Fruit fly (Drosophila melanogaster) whole organism, wandering third instar larva: ENCODE measurements around the gene Cox11.

Experiments used
- Abd-B ChIP-seq: fragments of >200 bp; optimal IDR thresholded peaks from 2 replicates; lab custom pipeline; 2017; ENCODE audit warnings: missing biosample characterization, missing genetic modification characterization
- CG32264 ChIP-seq: fragments of 200-800 bp; sonication (Bioruptor generic); optimal IDR thresholded peaks from 2 replicates; lab custom pipeline; 2016; ENCODE audit warnings: missing biosample characterization, missing genetic modification characterization
- CG9705 ChIP-seq: fragments of 200-800 bp; sonication (Bioruptor generic); optimal IDR thresholded peaks from 2 replicates; lab custom pipeline; 2018; ENCODE audit warnings: missing biosample characterization, mild to moderate bottlenecking, missing genetic modification characterization
- CrebA ChIP-seq: fragments of 200-800 bp; sonication (Bioruptor generic); optimal IDR thresholded peaks from 2 replicates; lab custom pipeline; 2016; ENCODE audit warnings: missing biosample characterization, mild to moderate bottlenecking, missing genetic modification characterization, borderline replicate concordance
- Dfd ChIP-seq: fragments of >200 bp; optimal IDR thresholded peaks from 2 replicates; lab custom pipeline; 2017; ENCODE audit warnings: missing biosample characterization, missing genetic modification characterization
- Dif ChIP-seq: fragments of 200-275, 200-300 bp; sonication (Bioruptor generic); optimal IDR thresholded peaks from 2 replicates; lab custom pipeline; 2018; ENCODE audit warnings: missing biosample characterization, missing genetic modification characterization; ENCODE audit not compliant: partially characterized antibody
- HLH106 ChIP-seq: fragments of 200-800 bp; optimal IDR thresholded peaks from 3 replicates; lab custom pipeline; 2019; ENCODE audit warnings: missing biosample characterization, mild to moderate bottlenecking, missing genetic modification characterization, moderate library complexity
- Hnf4 ChIP-seq: fragments of 200-800 bp; sonication (Bioruptor generic); optimal IDR thresholded peaks from 2 replicates; lab custom pipeline; 2016; ENCODE audit warnings: missing biosample characterization, mild to moderate bottlenecking, missing genetic modification characterization
- Hr78 ChIP-seq: fragments of >200 bp; optimal IDR thresholded peaks from 2 replicates; lab custom pipeline; 2017; ENCODE audit warnings: missing biosample characterization, missing genetic modification characterization
- Hr83 ChIP-seq: fragments of 200-300 bp; sonication (Bioruptor generic); optimal IDR thresholded peaks from 2 replicates; lab custom pipeline; 2016; ENCODE audit warnings: missing biosample characterization, mild to moderate bottlenecking, missing genetic modification characterization, moderate library complexity; ENCODE audit not compliant: poor library complexity, severe bottlenecking
- Jra ChIP-seq: sonication (Bioruptor generic); optimal IDR thresholded peaks from 2 replicates; lab custom pipeline; 2016; ENCODE audit warnings: missing biosample characterization, missing genetic modification characterization
- Mio ChIP-seq: sonication (Bioruptor generic); optimal IDR thresholded peaks from 2 replicates; lab custom pipeline; 2016; ENCODE audit warnings: missing biosample characterization, missing genetic modification characterization
- Myc ChIP-seq: fragments of >200 bp; optimal IDR thresholded peaks from 2 replicates; lab custom pipeline; 2017
- N ChIP-seq: fragments of >200 bp; optimal IDR thresholded peaks from 2 replicates; lab custom pipeline; 2018; ENCODE audit warnings: missing biosample characterization, missing external identifiers, missing genetic modification characterization
- OdsH ChIP-seq: fragments of 200-800 bp; sonication (Bioruptor generic); optimal IDR thresholded peaks from 2 replicates; lab custom pipeline; 2016; ENCODE audit warnings: missing biosample characterization, mild to moderate bottlenecking, missing genetic modification characterization
- Rel ChIP-seq, 2 experiments: fragments of 200-800 bp; sonication (Bioruptor generic) in 1 of 2; optimal IDR thresholded peaks; 2 replicates in 1 of 2; 3 replicates in 1 of 2; lab custom pipeline; 2016 to 2019; ENCODE audit warnings: mild to moderate bottlenecking in 2 of 2, missing biosample characterization in 2 of 2, missing genetic modification characterization in 2 of 2, moderate library complexity in 1 of 2
- Sp1 ChIP-seq: fragments of 200-800 bp; sonication (Bioruptor generic); optimal IDR thresholded peaks from 3 replicates; lab custom pipeline; 2019; ENCODE audit warnings: missing biosample characterization, mild to moderate bottlenecking, missing genetic modification characterization, moderate library complexity
- Vsx2 ChIP-seq: fragments of 200-300, 225-300 bp; sonication (Bioruptor generic); optimal IDR thresholded peaks from 2 replicates; lab custom pipeline; 2018; ENCODE audit warnings: missing biosample characterization, missing genetic modification characterization; ENCODE audit not compliant: partially characterized antibody
- br ChIP-seq: fragments of 200-800 bp; sonication (Bioruptor generic); optimal IDR thresholded peaks from 2 replicates; lab custom pipeline; 2016; ENCODE audit warnings: missing biosample characterization, missing genetic modification characterization
- brk ChIP-seq: fragments of 200-800 bp; sonication (Bioruptor generic); optimal IDR thresholded peaks from 2 replicates; lab custom pipeline; 2016; ENCODE audit warnings: missing biosample characterization, mild to moderate bottlenecking, missing genetic modification characterization
- dl ChIP-seq, 2 experiments: fragments of 175-275, 200-275 bp in 1 of 2; fragments of 200-275 bp in 1 of 2; sonication (Bioruptor generic); optimal IDR thresholded peaks; lab custom pipeline; 2018; ENCODE audit warnings: mild to moderate bottlenecking in 2 of 2, missing biosample characterization in 2 of 2, missing genetic modification characterization in 2 of 2, moderate library complexity in 2 of 2; ENCODE audit not compliant: partially characterized antibody in 2 of 2, insufficient read depth in 1 of 2
- dmrt93B ChIP-seq: fragments of 200-800 bp; sonication (Bioruptor generic); optimal IDR thresholded peaks from 2 replicates; lab custom pipeline; 2018; ENCODE audit warnings: missing biosample characterization, mild to moderate bottlenecking, missing genetic modification characterization
- dsf ChIP-seq: sonication (Bioruptor generic); optimal IDR thresholded peaks from 2 replicates; lab custom pipeline; 2016; ENCODE audit warnings: missing biosample characterization, missing genetic modification characterization, borderline replicate concordance
- ey ChIP-seq: fragments of 200-800 bp; sonication (Bioruptor generic); optimal IDR thresholded peaks from 2 replicates; lab custom pipeline; 2016; ENCODE audit warnings: missing biosample characterization, missing genetic modification characterization
- foxo ChIP-seq, 2 experiments: fragments of 200-800 bp; sonication (Bioruptor generic); optimal IDR thresholded peaks; 2 replicates in 1 of 2; 3 replicates in 1 of 2; lab custom pipeline; 2016 to 2017; ENCODE audit warnings: missing biosample characterization in 2 of 2, missing genetic modification characterization in 2 of 2
- fru ChIP-seq: fragments of 200-800 bp; sonication (Bioruptor generic); optimal IDR thresholded peaks from 3 replicates; lab custom pipeline; 2016; ENCODE audit warnings: missing biosample characterization, mild to moderate bottlenecking, missing genetic modification characterization
- h ChIP-seq: fragments of 200-800 bp; sonication (Bioruptor generic); optimal IDR thresholded peaks from 3 replicates; lab custom pipeline; 2016; ENCODE audit warnings: missing biosample characterization, mild to moderate bottlenecking, missing genetic modification characterization
- jim ChIP-seq: fragments of 175-275, 200-325 bp; sonication (Bioruptor generic); optimal IDR thresholded peaks from 2 replicates; lab custom pipeline; 2016; ENCODE audit warnings: missing biosample characterization, mild to moderate bottlenecking, missing genetic modification characterization
- lola ChIP-seq: fragments of >200 bp; optimal IDR thresholded peaks from 2 replicates; lab custom pipeline; 2017; ENCODE audit warnings: missing biosample characterization, missing genetic modification characterization
- pan ChIP-seq: fragments of >200 bp; optimal IDR thresholded peaks from 2 replicates; lab custom pipeline; 2017
- psq ChIP-seq: fragments of 200-800 bp; sonication (Bioruptor generic); optimal IDR thresholded peaks from 3 replicates; lab custom pipeline; 2017; ENCODE audit warnings: missing biosample characterization, mild to moderate bottlenecking, missing genetic modification characterization, moderate library complexity
- rgr ChIP-seq: fragments of 200-800 bp; sonication (Bioruptor generic); optimal IDR thresholded peaks from 3 replicates; lab custom pipeline; 2016; ENCODE audit warnings: missing biosample characterization, mild to moderate bottlenecking, missing genetic modification characterization
- sage ChIP-seq: fragments of 200-800 bp; sonication (Bioruptor generic); optimal IDR thresholded peaks from 2 replicates; lab custom pipeline; 2016; ENCODE audit warnings: missing biosample characterization, mild to moderate bottlenecking, missing genetic modification characterization
- sv ChIP-seq: fragments of 200-800 bp; sonication (Bioruptor generic); optimal IDR thresholded peaks from 3 replicates; lab custom pipeline; 2016; ENCODE audit warnings: missing biosample characterization, missing genetic modification characterization
- tai ChIP-seq: sonication (Bioruptor generic); optimal IDR thresholded peaks from 2 replicates; lab custom pipeline; 2016; ENCODE audit warnings: missing biosample characterization, missing genetic modification characterization
- usp ChIP-seq: fragments of >200 bp; optimal IDR thresholded peaks from 2 replicates; lab custom pipeline; 2017; ENCODE audit warnings: missing biosample characterization, missing genetic modification characterization
- woc ChIP-seq: sonication (Bioruptor generic); optimal IDR thresholded peaks from 2 replicates; lab custom pipeline; 2016; ENCODE audit warnings: missing biosample characterization, mild to moderate bottlenecking, missing genetic modification characterization

Gene Cox11

DNA sequence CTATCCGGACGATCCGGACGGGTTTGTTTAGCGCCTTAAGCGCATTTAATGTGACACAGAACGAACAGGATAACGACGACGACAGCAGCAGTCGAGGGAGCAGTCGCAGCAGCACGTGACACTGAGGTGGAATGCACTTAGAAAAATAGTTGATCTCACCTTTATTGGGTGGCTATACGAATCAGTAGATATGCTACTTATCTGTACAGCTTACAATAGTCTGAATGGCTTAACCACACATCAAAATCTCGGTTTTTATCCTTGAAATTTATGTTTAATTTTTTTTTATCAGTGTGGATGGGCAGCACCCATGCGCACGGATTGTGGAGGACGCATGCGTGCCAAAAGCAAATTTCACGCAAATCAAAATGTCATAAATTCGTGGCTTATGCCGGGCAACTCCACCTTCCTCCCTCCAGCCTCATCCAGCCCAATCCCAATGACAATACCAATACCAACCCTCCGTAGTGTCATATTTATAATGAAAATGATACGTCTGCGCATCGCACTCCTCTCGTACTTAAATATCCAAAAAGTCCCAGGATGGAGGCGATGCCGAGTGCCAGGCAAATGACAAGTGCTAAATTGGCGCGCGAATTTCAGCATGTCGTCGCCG, 18.8 kb upstream of the Cox11 start:
- TF ChIP-seq HLH106 (tag; lab: Kevin White, UChicago), result peak; percentile 16
- TF ChIP-seq foxo (GFP tag; optimal IDR thresholded peaks at IDR 0.05; lab: Kevin White, UChicago), result peak in 1 of 2 experiments; percentile 64
- TF ChIP-seq Abd-B (GFP tag; lab: Kevin White, UChicago), result no peak
- TF ChIP-seq usp (GFP tag; lab: Kevin White, UChicago), result no peak
- TF ChIP-seq Hr83 (GFP tag; lab: Kevin White, UChicago), result no peak
- no peak for TF ChIP-seq Vsx2 (GFP tag; lab: Kevin White, UChicago)
- TF ChIP-seq Rel (GFP tag; optimal IDR thresholded peaks at IDR 0.05; lab: Kevin White, UChicago), result no peak
- no peak for TF ChIP-seq Rel (tag; optimal IDR thresholded peaks at IDR 0.05; lab: Kevin White, UChicago)
- no peak for TF ChIP-seq fru (GFP tag; lab: Kevin White, UChicago)
- TF ChIP-seq br (GFP tag; lab: Kevin White, UChicago), result no peak

DNA sequence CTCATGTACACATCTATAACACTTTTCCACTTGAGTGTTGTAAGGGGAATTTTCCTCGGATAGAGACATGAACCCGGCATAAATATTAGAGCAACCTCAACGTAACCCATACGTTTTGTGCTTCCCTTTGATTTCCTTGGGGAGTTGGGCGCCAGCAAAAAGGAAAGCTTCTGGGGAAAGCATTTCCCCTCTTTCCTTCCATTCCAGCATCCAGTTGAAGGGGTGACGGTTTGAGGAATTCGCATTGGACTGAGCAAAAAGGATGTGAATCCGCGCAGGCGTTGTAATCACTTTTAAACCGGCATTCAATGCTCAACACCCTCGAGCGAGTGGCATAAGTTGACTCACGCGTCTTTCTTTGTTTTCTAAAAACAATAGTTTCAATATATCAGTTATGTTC, 11.8 kb upstream of the Cox11 start:
- TF ChIP-seq tai (GFP tag; lab: Kevin White, UChicago) (no peak), Myc (lab: Kevin White, UChicago) (no peak), HLH106 (tag; lab: Kevin White, UChicago) (no peak), CG32264 (no peak), sv (GFP tag; lab: Kevin White, UChicago) (no peak), brk (GFP tag; lab: Kevin White, UChicago) (no peak), woc (no peak), Sp1 (GFP tag; lab: Kevin White, UChicago) (no peak), sage (GFP tag; lab: Kevin White, UChicago) (no peak)

DNA sequence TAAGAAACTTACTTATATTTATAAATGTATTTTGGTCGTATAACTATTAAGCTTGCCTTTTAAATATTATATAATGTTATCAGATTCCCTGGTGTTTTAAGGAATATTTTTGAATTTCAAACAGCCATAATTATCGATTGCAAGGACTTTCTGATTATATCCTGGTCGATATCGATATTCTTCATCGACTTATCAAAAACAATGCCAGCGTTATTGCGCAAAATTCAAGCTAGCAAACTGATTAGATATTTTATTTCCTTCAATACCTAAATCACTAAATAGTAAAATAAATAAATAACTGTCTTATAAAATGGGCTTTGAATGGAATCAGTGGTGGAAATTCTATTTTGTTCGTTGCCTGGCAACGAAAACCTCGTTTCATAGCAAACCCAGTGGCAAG, 9.4 kb upstream of the Cox11 start, which contains the start of gene CG14020:
Gene CG14020 (plus strand): TSS at position 345 of the 400 bp plus-strand sequence.
- TF ChIP-seq rgr, result no peak
- TF ChIP-seq jim (GFP tag; lab: Kevin White, UChicago), result no peak
- TF ChIP-seq sage (GFP tag; lab: Kevin White, UChicago), result no peak
- TF ChIP-seq Sp1 (GFP tag; lab: Kevin White, UChicago), result no peak
- no peak for TF ChIP-seq dmrt93B (GFP tag; lab: Kevin White, UChicago)
- no peak for TF ChIP-seq CG32264
- TF ChIP-seq usp (GFP tag; lab: Kevin White, UChicago), result no peak
- no peak for TF ChIP-seq woc
- no peak for TF ChIP-seq psq (GFP tag; lab: Kevin White, UChicago)
- no peak for TF ChIP-seq Vsx2 (GFP tag; lab: Kevin White, UChicago)
- TF ChIP-seq dl (GFP tag; optimal IDR thresholded peaks at IDR 0.05; lab: Kevin White, UChicago; ENCODE audit: insufficient read depth in 1 of 2, partially characterized antibody in 2 of 2), result no peak
- no peak for TF ChIP-seq h
- no peak for TF ChIP-seq pan (lab: Kevin White, UChicago)
- no peak for TF ChIP-seq Dif (GFP tag; lab: Kevin White, UChicago)
- TF ChIP-seq Rel (GFP tag; optimal IDR thresholded peaks at IDR 0.05; lab: Kevin White, UChicago), result no peak
- TF ChIP-seq Rel (tag; optimal IDR thresholded peaks at IDR 0.05; lab: Kevin White, UChicago), result no peak
- no peak for TF ChIP-seq Dfd (GFP tag; lab: Kevin White, UChicago)
- TF ChIP-seq OdsH (GFP tag; lab: Kevin White, UChicago), result no peak
- TF ChIP-seq fru (GFP tag; lab: Kevin White, UChicago), result no peak
- TF ChIP-seq Mio (GFP tag; lab: Kevin White, UChicago), result no peak

DNA sequence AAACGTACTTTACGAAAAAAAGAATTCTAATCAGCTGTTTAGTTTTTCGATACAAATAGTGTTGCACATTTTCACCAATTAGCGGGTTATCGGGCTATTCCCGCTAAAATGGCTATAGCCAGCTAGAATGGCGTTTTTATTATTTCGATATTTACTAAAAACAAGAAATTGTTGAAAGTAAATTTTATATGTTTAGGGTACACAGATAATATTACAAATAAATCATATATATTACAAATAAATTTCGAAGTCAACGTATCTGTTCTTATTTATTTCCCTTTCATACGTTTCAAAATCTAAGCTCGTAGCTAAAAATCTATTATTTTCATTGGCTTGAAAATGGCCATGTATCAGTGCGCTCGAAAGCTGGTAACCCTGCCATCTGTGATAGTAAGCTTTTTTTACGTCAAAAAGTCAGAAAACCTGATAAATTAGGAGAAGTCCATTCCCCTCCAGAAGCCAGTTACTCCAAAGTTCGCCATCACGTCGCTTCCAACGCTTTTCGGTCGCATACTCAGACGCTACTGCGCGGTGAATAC, 6.8 kb upstream of the Cox11 start, which contains the start of the genes CG7382 and cl:
Gene CG7382 (minus strand): TSS at position 51 of the 539 bp plus-strand sequence.
Gene cl (plus strand): TSS at position 290 of the 539 bp plus-strand sequence.
- peak; percentile 20 for TF ChIP-seq CG9705 (GFP tag; lab: Kevin White, UChicago)
- TF ChIP-seq tai (GFP tag; lab: Kevin White, UChicago), result no peak
- peak; percentile 99 for TF ChIP-seq Myc (lab: Kevin White, UChicago)
- no peak for TF ChIP-seq CrebA (GFP tag; lab: Kevin White, UChicago)
- no peak for TF ChIP-seq lola (GFP tag; lab: Kevin White, UChicago)
- TF ChIP-seq Abd-B (GFP tag; lab: Kevin White, UChicago), result no peak
- no peak for TF ChIP-seq Hr83 (GFP tag; lab: Kevin White, UChicago)
- TF ChIP-seq fru (GFP tag; lab: Kevin White, UChicago), result peak; percentile 12
- peak; percentile 30 for TF ChIP-seq Sp1 (GFP tag; lab: Kevin White, UChicago)
- no peak for TF ChIP-seq woc
- TF ChIP-seq Hr78 (GFP tag; lab: Kevin White, UChicago), result no peak
- TF ChIP-seq OdsH (GFP tag; lab: Kevin White, UChicago), result peak; percentile 5
- TF ChIP-seq Dfd (GFP tag; lab: Kevin White, UChicago), result no peak
- TF ChIP-seq pan (lab: Kevin White, UChicago), result no peak
- no peak for TF ChIP-seq Rel (GFP tag; optimal IDR thresholded peaks at IDR 0.05; lab: Kevin White, UChicago)
- TF ChIP-seq Rel (tag; optimal IDR thresholded peaks at IDR 0.05; lab: Kevin White, UChicago), result peak; percentile 56
- TF ChIP-seq N (GFP tag; lab: Kevin White, UChicago), result no peak
- no peak for TF ChIP-seq sv (GFP tag; lab: Kevin White, UChicago)
- no peak for TF ChIP-seq Mio (GFP tag; lab: Kevin White, UChicago)
- peak in 1 of 2 experiments; percentile 64 for TF ChIP-seq foxo (GFP tag; optimal IDR thresholded peaks at IDR 0.05; lab: Kevin White, UChicago)
- no peak for TF ChIP-seq br (GFP tag; lab: Kevin White, UChicago)
- no peak for TF ChIP-seq sage (GFP tag; lab: Kevin White, UChicago)
- peak; percentile 50 for TF ChIP-seq h
- peak; percentile 44 for TF ChIP-seq dmrt93B (GFP tag; lab: Kevin White, UChicago)
- TF ChIP-seq psq (GFP tag; lab: Kevin White, UChicago), result peak; percentile 19
- TF ChIP-seq ey (GFP tag; lab: Kevin White, UChicago), result no peak
- no peak for TF ChIP-seq Jra
- no peak for TF ChIP-seq Hnf4 (GFP tag; lab: Kevin White, UChicago)
- no peak for TF ChIP-seq dsf (GFP tag; lab: Kevin White, UChicago)
- no peak for TF ChIP-seq usp (GFP tag; lab: Kevin White, UChicago)
- no peak for TF ChIP-seq CG32264
- TF ChIP-seq jim (GFP tag; lab: Kevin White, UChicago), result no peak
